Worm (Caenorhabditis elegans) whole organism, L3 larva: ENCODE measurements around the gene C35B8.3.
A peak's percentile ranks its signal among the peaks of the same experiment; 100 is the strongest.
"Not testable (repeated sequence)": the region's sequence is repeated elsewhere in the genome, so short reads cannot be mapped to it uniquely, and the experiment has no call there.

Source experiments
- ceh-16 ChIP-seq: sonication (generic microtip); optimal IDR thresholded peaks from 2 replicates; lab custom pipeline; 2017; ENCODE audit warnings: missing biosample characterization, missing genetic modification characterization
- ceh-28 ChIP-seq: fragments of 150-350 bp; optimal IDR thresholded peaks from 2 replicates; lab custom pipeline; 2014; ENCODE audit warnings: missing biosample characterization, missing genetic modification reagents, missing genetic modification characterization
- ceh-82 ChIP-seq: fragments of 150-350 bp; optimal IDR thresholded peaks from 2 replicates; lab custom pipeline; 2014; ENCODE audit warnings: missing biosample characterization, missing genetic modification characterization
- ceh-9 ChIP-seq: sonication (generic microtip); optimal IDR thresholded peaks from 2 replicates; lab custom pipeline; 2018; ENCODE audit warnings: missing biosample characterization, missing genetic modification characterization
- daf-12 ChIP-seq: fragments of 150-350 bp; optimal IDR thresholded peaks from 2 replicates; lab custom pipeline; 2014; ENCODE audit warnings: missing biosample characterization, missing genetic modification reagents, missing genetic modification characterization
- egl-27 ChIP-seq: sonication (generic microtip); optimal IDR thresholded peaks from 4 replicates; lab custom pipeline; 2017; ENCODE audit warnings: missing biosample characterization, missing genetic modification reagents, missing genetic modification characterization
- egl-5 ChIP-seq: fragments of 150-350 bp; optimal IDR thresholded peaks from 2 replicates; lab custom pipeline; 2017; ENCODE audit warnings: missing biosample characterization, missing genetic modification reagents, missing genetic modification characterization, inconsistent platforms
- elt-1 ChIP-seq: fragments of 150-350 bp; optimal IDR thresholded peaks from 2 replicates; lab custom pipeline; 2014; ENCODE audit warnings: missing biosample characterization, missing genetic modification characterization
- elt-2 ChIP-seq: sonication (generic microtip); optimal IDR thresholded peaks from 2 replicates; lab custom pipeline; 2016; ENCODE audit warnings: missing genetic modification reagents, mild to moderate bottlenecking, missing genetic modification characterization, missing compliant biosample characterization
- elt-3 ChIP-seq, 3 experiments: fragments of 150-350 bp in 1 of 3; sonication (generic microtip) in 2 of 3; optimal IDR thresholded peaks; 2 replicates in 2 of 3; 4 replicates in 1 of 3; lab custom pipeline; 2014 to 2017; ENCODE audit warnings: missing biosample characterization in 3 of 3, missing genetic modification characterization in 3 of 3
- fkh-2 ChIP-seq: fragments of 150-350 bp; optimal IDR thresholded peaks from 2 replicates; lab custom pipeline; 2014; ENCODE audit warnings: missing biosample characterization, missing genetic modification reagents, missing genetic modification characterization
- fos-1 ChIP-seq: fragments of 150-350 bp; optimal IDR thresholded peaks from 2 replicates; lab custom pipeline; 2014; ENCODE audit warnings: missing biosample characterization, missing genetic modification characterization
- hmg-11 ChIP-seq: sonication (generic microtip); optimal IDR thresholded peaks from 2 replicates; lab custom pipeline; 2016; ENCODE audit warnings: missing genetic modification characterization, missing compliant biosample characterization
- jun-1 ChIP-seq: fragments of 150-350 bp; optimal IDR thresholded peaks from 2 replicates; lab custom pipeline; 2014; ENCODE audit warnings: missing biosample characterization, missing genetic modification reagents, missing genetic modification characterization
- lin-15B ChIP-seq: fragments of 150-350 bp; optimal IDR thresholded peaks from 2 replicates; lab custom pipeline; 2014; ENCODE audit warnings: missing biosample characterization, missing genetic modification characterization
- mdl-1 ChIP-seq: fragments of 150-350 bp; optimal IDR thresholded peaks from 2 replicates; lab custom pipeline; 2014; ENCODE audit warnings: missing biosample characterization, missing genetic modification characterization
- mml-1 ChIP-seq: fragments of 150-350 bp; sonication (generic microtip); optimal IDR thresholded peaks from 3 replicates; lab custom pipeline; 2014; ENCODE audit warnings: missing biosample characterization, missing genetic modification characterization
- nfya-1 ChIP-seq: sonication (generic microtip); optimal IDR thresholded peaks from 2 replicates; lab custom pipeline; 2017; ENCODE audit warnings: missing genetic modification characterization, mild to moderate bottlenecking, missing compliant biosample characterization, antibody characterized with exemption, moderate library complexity; ENCODE audit not compliant: insufficient read depth
- nhr-11 ChIP-seq: fragments of 150-350 bp; optimal IDR thresholded peaks from 2 replicates; lab custom pipeline; 2014; ENCODE audit warnings: missing biosample characterization, missing genetic modification characterization
- nhr-23 ChIP-seq: fragments of 150-350 bp; optimal IDR thresholded peaks from 2 replicates; lab custom pipeline; 2014; ENCODE audit warnings: missing biosample characterization, missing genetic modification reagents, missing genetic modification characterization
- nhr-237 ChIP-seq: fragments of 150-350 bp; optimal IDR thresholded peaks from 2 replicates; lab custom pipeline; 2014; ENCODE audit warnings: missing biosample characterization, missing genetic modification characterization
- nhr-25 ChIP-seq: sonication (generic microtip); optimal IDR thresholded peaks from 2 replicates; lab custom pipeline; 2017; ENCODE audit warnings: missing biosample characterization, missing genetic modification characterization
- nhr-28 ChIP-seq: fragments of 150-350 bp; optimal IDR thresholded peaks from 2 replicates; lab custom pipeline; 2014; ENCODE audit warnings: missing biosample characterization, missing genetic modification characterization
- nhr-76 ChIP-seq: fragments of 150-350 bp; sonication (generic microtip); optimal IDR thresholded peaks from 5 replicates; lab custom pipeline; 2014; ENCODE audit warnings: missing biosample characterization, missing genetic modification characterization
- nhr-77 ChIP-seq: fragments of 150-350 bp; optimal IDR thresholded peaks from 2 replicates; lab custom pipeline; 2014; ENCODE audit warnings: missing biosample characterization, missing genetic modification characterization
- pha-4 ChIP-seq: fragments of 150-350 bp; optimal IDR thresholded peaks from 2 replicates; lab custom pipeline; 2014; ENCODE audit warnings: missing biosample characterization, missing genetic modification reagents, missing genetic modification characterization
- pqm-1 ChIP-seq: fragments of 150-350 bp; optimal IDR thresholded peaks from 2 replicates; lab custom pipeline; 2017; ENCODE audit warnings: missing biosample characterization, missing genetic modification characterization, inconsistent platforms
- sea-2 ChIP-seq: fragments of 150-350 bp; sonication (generic microtip); optimal IDR thresholded peaks from 4 replicates; lab custom pipeline; 2014; ENCODE audit warnings: missing biosample characterization, missing genetic modification reagents, missing genetic modification characterization
- skn-1 ChIP-seq: fragments of 150-350 bp; optimal IDR thresholded peaks from 2 replicates; lab custom pipeline; 2014; ENCODE audit warnings: missing biosample characterization, missing genetic modification characterization
- snpc-4 ChIP-seq: fragments of 150-350 bp; optimal IDR thresholded peaks from 2 replicates; lab custom pipeline; 2014; ENCODE audit warnings: missing biosample characterization, missing genetic modification characterization
- tbx-2 ChIP-seq: sonication (generic microtip); optimal IDR thresholded peaks from 2 replicates; lab custom pipeline; 2016; ENCODE audit warnings: mild to moderate bottlenecking, missing genetic modification characterization, missing compliant biosample characterization
- unc-62 ChIP-seq: fragments of 150-350 bp; sonication (generic microtip); optimal IDR thresholded peaks from 4 replicates; lab custom pipeline; 2014; ENCODE audit warnings: missing biosample characterization, missing genetic modification reagents, missing genetic modification characterization
- ztf-11 ChIP-seq: fragments of 150-350 bp; optimal IDR thresholded peaks from 2 replicates; lab custom pipeline; 2014; ENCODE audit warnings: missing biosample characterization, missing genetic modification characterization

Gene C35B8.3

DNA sequence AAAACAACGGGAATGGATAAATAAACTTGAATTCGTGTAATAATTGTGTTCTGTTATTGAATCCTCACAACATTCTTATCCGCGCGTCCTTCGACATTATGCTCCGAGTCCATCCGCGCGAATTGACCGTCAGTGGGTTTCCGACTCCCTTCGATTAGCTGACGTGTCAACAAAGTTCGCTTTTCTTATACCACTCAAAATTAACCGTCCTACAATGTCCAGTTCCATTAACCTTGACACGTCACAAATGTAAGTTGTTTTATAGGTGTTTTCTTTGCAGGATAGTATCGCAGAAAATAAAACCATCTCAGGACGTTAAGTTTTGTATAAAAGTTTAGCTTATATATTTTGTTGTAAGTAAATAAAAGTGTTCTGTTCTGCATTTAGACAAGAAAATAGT lies 10.3 kb upstream of the C35B8.3 start, which contains the start of gene crb-3:
crb-3 (plus strand) TSS at position 301 of the 400 bp plus-strand sequence.
- TF ChIP-seq ceh-28, nhr-25, egl-5 (tag; lab: Kevin White, UChicago): not testable (repeated sequence)

DNA sequence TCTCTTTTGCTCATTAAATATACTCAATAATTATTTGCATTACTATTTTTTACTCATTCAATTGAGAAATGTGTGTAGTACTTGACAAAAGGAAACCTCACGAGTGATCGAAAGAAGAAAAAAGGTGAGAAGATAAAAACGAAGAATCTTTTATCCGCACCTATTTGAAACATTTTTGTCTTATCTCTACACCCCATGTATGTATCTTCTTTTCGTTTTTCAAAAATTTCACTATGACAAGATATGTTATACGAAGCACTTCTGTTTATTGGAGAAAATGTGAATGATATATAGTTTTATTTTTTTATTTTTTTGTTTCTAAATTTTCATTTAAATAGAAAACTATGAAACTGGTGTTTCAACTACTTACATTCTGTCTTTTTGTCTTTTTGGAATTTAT lies 8.7 kb upstream of the C35B8.3 start:
- TF ChIP-seq lin-15B (tag; lab: Kevin White, UChicago) (no peak), snpc-4 (no peak), unc-62 (no peak), nhr-25 (tag; lab: Kevin White, UChicago) (no peak), skn-1 (tag; lab: Kevin White, UChicago) (no peak), egl-5 (tag; lab: Kevin White, UChicago) (no peak), nhr-11 (tag; lab: Kevin White, UChicago) (no peak), pha-4 (tag; lab: Kevin White, UChicago) (no peak), mml-1 (tag; lab: Kevin White, UChicago) (no peak), mdl-1 (tag; lab: Kevin White, UChicago) (no peak), fos-1 (tag; lab: Kevin White, UChicago) (no peak), ceh-9 (tag; lab: Kevin White, UChicago) (no peak), egl-27 (no peak), nfya-1 (no peak), elt-2 (tag; lab: Kevin White, UChicago) (no peak), nhr-237 (no peak), nhr-23 (tag; lab: Kevin White, UChicago) (no peak)

DNA sequence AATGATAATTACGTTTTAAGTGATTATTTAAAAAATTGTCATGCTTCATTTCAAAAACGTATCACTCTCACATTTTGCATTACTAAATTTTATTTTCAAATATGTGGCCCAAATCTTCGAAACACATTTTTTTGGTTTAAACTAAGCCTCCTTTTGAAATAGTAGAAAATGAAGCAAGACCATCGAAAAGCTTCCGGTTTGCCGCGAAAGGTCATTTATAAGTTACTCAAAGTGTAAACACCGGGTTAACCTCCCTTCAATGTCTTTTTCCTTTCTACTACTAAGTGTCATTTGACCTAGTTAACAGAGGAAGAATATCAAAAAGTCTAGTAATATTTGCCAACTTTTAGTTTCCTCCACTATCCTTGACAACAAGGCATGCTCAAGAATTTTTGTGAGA lies 7.0 kb upstream of the C35B8.3 start:
- TF ChIP-seq ceh-82 (tag; lab: Kevin White, UChicago) (no peak), ztf-11 (tag; lab: Kevin White, UChicago) (no peak), nhr-11 (tag; lab: Kevin White, UChicago) (no peak), hmg-11 (tag; lab: Kevin White, UChicago) (no peak), nhr-25 (tag; lab: Kevin White, UChicago) (no peak), tbx-2 (tag; lab: Kevin White, UChicago) (no peak), pqm-1 (tag; lab: Kevin White, UChicago) (no peak), nhr-28 (no peak), sea-2 (GFP tag; lab: Kevin White, UChicago) (no peak), nhr-77 (tag; lab: Kevin White, UChicago) (no peak), fkh-2 (no peak), mdl-1 (tag; lab: Kevin White, UChicago) (no peak), nhr-237 (no peak)

DNA sequence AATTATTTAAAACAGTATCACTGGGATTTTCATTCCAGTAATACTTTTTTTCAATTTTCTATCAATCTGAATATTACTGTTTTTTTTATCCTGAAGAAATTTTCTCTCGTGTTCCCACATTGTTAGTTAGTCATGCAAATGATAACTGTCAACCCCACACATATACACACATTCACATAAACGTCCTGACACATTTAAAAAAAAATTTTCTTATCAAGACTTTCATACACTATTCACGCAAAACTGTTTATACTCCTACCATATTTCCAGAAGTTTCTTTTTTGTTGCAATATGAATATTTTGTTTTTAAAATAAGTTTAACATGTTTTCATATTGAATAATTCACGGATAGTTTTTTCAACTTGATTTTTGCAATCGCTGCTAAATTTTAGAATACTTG lies 5.2 kb upstream of the C35B8.3 start:
- TF ChIP-seq elt-2 (tag; lab: Kevin White, UChicago) (peak; percentile 48), jun-1 (tag; lab: Kevin White, UChicago) (no peak), pha-4 (tag; lab: Kevin White, UChicago) (peak; percentile 28), nhr-76 (tag; lab: Kevin White, UChicago) (no peak), nhr-11 (tag; lab: Kevin White, UChicago) (no peak)

DNA sequence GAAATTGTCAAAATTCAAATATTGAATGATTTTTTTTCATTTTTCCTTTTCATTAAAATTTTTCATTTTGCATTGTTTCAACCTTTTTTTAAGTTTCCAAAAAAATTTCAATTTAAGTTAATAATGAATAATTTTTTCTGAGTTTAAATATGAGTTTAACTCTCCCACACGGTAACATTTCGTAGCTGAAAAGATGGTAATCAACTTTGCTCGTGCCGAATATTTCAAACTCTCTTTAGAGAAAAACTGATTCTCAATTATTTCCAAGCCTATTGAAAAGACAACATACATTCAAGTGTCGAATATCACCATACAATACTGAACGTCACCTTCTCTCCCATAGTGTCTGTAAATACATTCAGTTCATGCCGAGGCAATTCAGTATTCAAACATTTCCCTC lies 4.8 kb upstream of the C35B8.3 start:
- TF ChIP-seq jun-1 (tag; lab: Kevin White, UChicago) (no peak), nfya-1 (no peak), nhr-76 (tag; lab: Kevin White, UChicago) (no peak), elt-1 (tag; lab: Kevin White, UChicago) (no peak), ceh-16 (no peak), daf-12 (no peak), nhr-23 (tag; lab: Kevin White, UChicago) (no peak), elt-2 (tag; lab: Kevin White, UChicago) (no peak), sea-2 (GFP tag; lab: Kevin White, UChicago) (no peak), elt-3 (tag; optimal IDR thresholded peaks at IDR 0.05; lab: Kevin White, UChicago) (no peak), egl-27 (no peak)
